Fruit fly (Drosophila melanogaster) whole organism, embryonic: ENCODE measurements around the gene CG43850.
A peak's percentile ranks its signal among the peaks of the same experiment; 100 is the strongest.

ENCODE experiments used
- BEAF-32 ChIP-seq: fragments of 200-800 bp; sonication (Bioruptor generic); optimal IDR thresholded peaks from 3 replicates; lab custom pipeline; 2017; ENCODE audit warnings: missing biosample characterization, missing genetic modification characterization, mild to moderate bottlenecking, moderate library complexity, missing genetic modification reagents
- Blimp-1 ChIP-seq: fragments of 200-800 bp; sonication (Bioruptor generic); optimal IDR thresholded peaks from 3 replicates; lab custom pipeline; 2018; ENCODE audit warnings: missing biosample characterization, missing genetic modification characterization, mild to moderate bottlenecking, moderate library complexity, missing genetic modification reagents
- C15 ChIP-seq: fragments of 200-800 bp; sonication (Bioruptor generic); IDR thresholded peaks from 3 replicates; pipeline ENCODE4 v1.3.6; 2022; ENCODE audit warnings: missing biosample characterization, missing genetic modification characterization
- CG10209 ChIP-seq: fragments of 200-800 bp; sonication (Bioruptor generic); optimal IDR thresholded peaks from 3 replicates; lab custom pipeline; 2017; ENCODE audit warnings: missing biosample characterization, mild to moderate bottlenecking, missing genetic modification characterization, missing genetic modification reagents
- CG10274 ChIP-seq: fragments of 200-800 bp; sonication (Bioruptor generic); optimal IDR thresholded peaks from 3 replicates; lab custom pipeline; 2017; ENCODE audit warnings: missing biosample characterization, mild to moderate bottlenecking, missing genetic modification characterization
- CG10543 ChIP-seq: fragments of 200-800 bp; sonication (Bioruptor generic); optimal IDR thresholded peaks from 3 replicates; lab custom pipeline; 2017; ENCODE audit warnings: missing biosample characterization, mild to moderate bottlenecking, missing genetic modification characterization, moderate library complexity
- CG10979 ChIP-seq: fragments of 200-800 bp; sonication (Bioruptor generic); optimal IDR thresholded peaks from 2 replicates; lab custom pipeline; 2018; ENCODE audit warnings: missing biosample characterization, mild to moderate bottlenecking, missing genetic modification characterization, moderate library complexity
- CG11504 ChIP-seq: fragments of 200-800 bp; sonication (Bioruptor generic); optimal IDR thresholded peaks from 3 replicates; lab custom pipeline; 2019; ENCODE audit warnings: missing biosample characterization, mild to moderate bottlenecking, missing genetic modification characterization, moderate library complexity
- CG12744 ChIP-seq: fragments of 200-800 bp; sonication (Bioruptor generic); optimal IDR thresholded peaks from 2 replicates; lab custom pipeline; 2016; ENCODE audit warnings: missing biosample characterization, missing genetic modification characterization
- CG1529 ChIP-seq: fragments of 200-800 bp; sonication (Bioruptor generic); optimal IDR thresholded peaks from 3 replicates; lab custom pipeline; 2018; ENCODE audit warnings: missing biosample characterization, missing genetic modification characterization
- CG16815 ChIP-seq: fragments of 200-800 bp; sonication (Bioruptor generic); optimal IDR thresholded peaks from 3 replicates; lab custom pipeline; 2017; ENCODE audit warnings: missing biosample characterization, mild to moderate bottlenecking, missing genetic modification characterization
- CG17361 ChIP-seq: fragments of 200-800 bp; sonication (Bioruptor generic); IDR thresholded peaks from 3 replicates; pipeline ENCODE4 v1.3.6; 2022; ENCODE audit warnings: missing biosample characterization, missing genetic modification characterization
- CG17802 ChIP-seq: fragments of 200-800 bp; sonication (Bioruptor generic); optimal IDR thresholded peaks from 2 replicates; lab custom pipeline; 2018; ENCODE audit warnings: missing biosample characterization, mild to moderate bottlenecking, missing genetic modification characterization, moderate library complexity
- CG18764 ChIP-seq: fragments of 200-800 bp; sonication (Bioruptor generic); optimal IDR thresholded peaks from 3 replicates; lab custom pipeline; 2016; ENCODE audit warnings: missing biosample characterization, missing genetic modification characterization
- CG31224 ChIP-seq: fragments of 200-800 bp; sonication (Bioruptor generic); IDR thresholded peaks from 2 replicates; pipeline ENCODE4 v1.3.6; 2022; ENCODE audit warnings: missing biosample characterization, missing genetic modification characterization
- CG31365 ChIP-seq: fragments of 200-800 bp; sonication (Bioruptor generic); optimal IDR thresholded peaks from 2 replicates; lab custom pipeline; 2018; ENCODE audit warnings: missing biosample characterization, mild to moderate bottlenecking, missing genetic modification characterization
- CG31441 ChIP-seq: fragments of 200-800 bp; sonication (Bioruptor generic); IDR thresholded peaks from 2 replicates; pipeline ENCODE4 v1.3.6; 2022; ENCODE audit warnings: missing biosample characterization, missing genetic modification characterization
- CG3281 ChIP-seq: fragments of 200-800 bp; sonication (Bioruptor generic); optimal IDR thresholded peaks from 3 replicates; lab custom pipeline; 2017; ENCODE audit warnings: missing biosample characterization, mild to moderate bottlenecking, missing genetic modification characterization
- CG42726 ChIP-seq: fragments of 200-800 bp; sonication (Bioruptor generic); IDR thresholded peaks from 2 replicates; pipeline ENCODE4 v1.3.6; 2022; ENCODE audit warnings: missing biosample characterization, missing genetic modification characterization; ENCODE audit not compliant: partially characterized antibody
- CG6683 ChIP-seq: fragments of 200-800 bp; sonication (Bioruptor generic); optimal IDR thresholded peaks from 2 replicates; lab custom pipeline; 2017; ENCODE audit warnings: missing biosample characterization, mild to moderate bottlenecking, missing genetic modification characterization, missing genetic modification reagents
- CG8359 ChIP-seq: fragments of 200-800 bp; sonication (Bioruptor generic); optimal IDR thresholded peaks from 2 replicates; lab custom pipeline; 2017; ENCODE audit warnings: missing biosample characterization, mild to moderate bottlenecking, missing genetic modification characterization, borderline replicate concordance
- H2.0 ChIP-seq: fragments of 200-800 bp; sonication (Bioruptor generic); IDR thresholded peaks from 2 replicates; pipeline ENCODE4 v1.3.6; 2022; ENCODE audit warnings: missing biosample characterization, missing genetic modification characterization
- Lim3 ChIP-seq: fragments of 200-800 bp; sonication (Bioruptor generic); IDR thresholded peaks from 2 replicates; pipeline ENCODE4 v1.3.6; 2022; ENCODE audit warnings: missing biosample characterization, missing genetic modification characterization
- Nf-YC ChIP-seq: fragments of 200-800 bp; optimal IDR thresholded peaks from 3 replicates; lab custom pipeline; 2019; ENCODE audit warnings: missing biosample characterization, mild to moderate bottlenecking, missing genetic modification characterization, moderate library complexity
- Pdp1 ChIP-seq, 2 experiments: fragments of 200-800 bp; sonication (Bioruptor generic); optimal IDR thresholded peaks; 3 replicates each; lab custom pipeline; 2016; ENCODE audit warnings: missing biosample characterization in 2 of 2, missing genetic modification characterization in 2 of 2, mild to moderate bottlenecking in 1 of 2, moderate library complexity in 1 of 2
- Side ChIP-seq: fragments of 200-800 bp; sonication (Bioruptor generic); optimal IDR thresholded peaks from 2 replicates; lab custom pipeline; 2016; ENCODE audit warnings: missing biosample characterization, missing genetic modification characterization
- Ssrp ChIP-seq: fragments of 200-800 bp; sonication (Bioruptor generic); optimal IDR thresholded peaks from 2 replicates; lab custom pipeline; 2018; ENCODE audit warnings: missing biosample characterization, mild to moderate bottlenecking, missing genetic modification characterization, moderate library complexity
- bab2 ChIP-seq: fragments of 200-800 bp; sonication (Bioruptor generic); optimal IDR thresholded peaks from 2 replicates; lab custom pipeline; 2016; ENCODE audit warnings: missing biosample characterization, missing genetic modification characterization
- bigmax ChIP-seq: fragments of 200-800 bp; sonication (Bioruptor generic); optimal IDR thresholded peaks from 2 replicates; lab custom pipeline; 2018; ENCODE audit warnings: missing biosample characterization, mild to moderate bottlenecking, missing genetic modification characterization
- bowl ChIP-seq: fragments of 200-800 bp; sonication (Bioruptor generic); IDR thresholded peaks from 2 replicates; pipeline ENCODE4 v1.3.6; 2022; ENCODE audit warnings: missing biosample characterization, missing genetic modification characterization
- bsh ChIP-seq, 2 experiments: fragments of 200-800 bp; sonication (Bioruptor generic); optimal IDR thresholded peaks; 2 replicates each; lab custom pipeline; 2017 to 2018; ENCODE audit warnings: mild to moderate bottlenecking in 2 of 2, missing biosample characterization in 2 of 2, missing genetic modification characterization in 2 of 2, moderate library complexity in 1 of 2
- da ChIP-seq: fragments of 200-800 bp; sonication (Bioruptor generic); optimal IDR thresholded peaks from 2 replicates; lab custom pipeline; 2016; ENCODE audit warnings: missing biosample characterization, missing genetic modification characterization
- ftz-f1 ChIP-seq: fragments of 200-800 bp; sonication (Bioruptor generic); optimal IDR thresholded peaks from 2 replicates; lab custom pipeline; 2016; ENCODE audit warnings: missing biosample characterization, missing genetic modification characterization
- fu2 ChIP-seq: fragments of 200-800 bp; sonication (Bioruptor generic); optimal IDR thresholded peaks from 2 replicates; lab custom pipeline; 2016; ENCODE audit warnings: missing biosample characterization, missing genetic modification characterization
- grau ChIP-seq: fragments of 200-800 bp; optimal IDR thresholded peaks from 3 replicates; lab custom pipeline; 2019; ENCODE audit warnings: missing biosample characterization, mild to moderate bottlenecking, missing genetic modification characterization, moderate library complexity
- hbn ChIP-seq: fragments of 200-800 bp; sonication (Bioruptor generic); IDR thresholded peaks from 2 replicates; pipeline ENCODE4 v1.3.6; 2022; ENCODE audit warnings: missing biosample characterization, missing genetic modification characterization; ENCODE audit not compliant: partially characterized antibody
- her ChIP-seq: fragments of 200-800 bp; sonication (Bioruptor generic); optimal IDR thresholded peaks from 2 replicates; lab custom pipeline; 2016; ENCODE audit warnings: missing biosample characterization, missing genetic modification characterization
- lola ChIP-seq, 3 experiments: fragments of >200 bp in 2 of 3; fragments of 200-800 bp in 1 of 3; sonication (Bioruptor generic) in 1 of 3; optimal IDR thresholded peaks; 2 replicates each; lab custom pipeline; 2017 to 2019; ENCODE audit warnings: missing biosample characterization in 3 of 3, missing genetic modification characterization in 3 of 3, mild to moderate bottlenecking in 1 of 3, moderate library complexity in 1 of 3
- maf-S ChIP-seq: fragments of 200-800 bp; sonication (Bioruptor generic); optimal IDR thresholded peaks from 2 replicates; lab custom pipeline; 2016; ENCODE audit warnings: missing biosample characterization, missing genetic modification characterization
- mam ChIP-seq: fragments of 200-800 bp; sonication (Bioruptor generic); optimal IDR thresholded peaks from 3 replicates; lab custom pipeline; 2016; ENCODE audit warnings: missing biosample characterization, missing genetic modification characterization
- pan ChIP-seq, 4 experiments: fragments of >200 bp in 3 of 4; fragments of 200-800 bp in 1 of 4; sonication (Bioruptor generic) in 1 of 4; optimal IDR thresholded peaks in 3 of 4; IDR thresholded peaks in 1 of 4; 2 replicates each; pipeline versions ENCODE4 v1.3.6 to Lab custom; 2017 to 2022; ENCODE audit warnings: missing biosample characterization in 2 of 4, missing genetic modification characterization in 2 of 4, mixed read lengths in 1 of 4
- pho ChIP-seq: fragments of 200-800 bp; sonication (Bioruptor generic); optimal IDR thresholded peaks from 2 replicates; lab custom pipeline; 2016; ENCODE audit warnings: missing biosample characterization, missing genetic modification characterization
- pzg ChIP-seq: fragments of 200-800 bp; sonication (Bioruptor generic); optimal IDR thresholded peaks from 3 replicates; lab custom pipeline; 2018; ENCODE audit warnings: missing biosample characterization, mild to moderate bottlenecking, missing genetic modification characterization, moderate library complexity
- salm ChIP-seq: fragments of 200-800 bp; sonication (Bioruptor generic); optimal IDR thresholded peaks from 2 replicates; lab custom pipeline; 2018; ENCODE audit warnings: missing biosample characterization, mild to moderate bottlenecking, missing genetic modification characterization
- sd ChIP-seq: fragments of 200-800 bp; sonication (Bioruptor generic); optimal IDR thresholded peaks from 3 replicates; lab custom pipeline; 2018; ENCODE audit warnings: missing biosample characterization, mild to moderate bottlenecking, missing genetic modification characterization, moderate library complexity
- sisA ChIP-seq: fragments of 200-800 bp; sonication (Bioruptor generic); IDR thresholded peaks from 2 replicates; pipeline ENCODE4 v1.3.6; 2022; ENCODE audit warnings: missing biosample characterization, missing genetic modification characterization
- trh ChIP-seq: fragments of 200-800 bp; sonication (Bioruptor generic); optimal IDR thresholded peaks from 2 replicates; lab custom pipeline; 2016; ENCODE audit warnings: missing biosample characterization, missing genetic modification characterization
- zfh1 ChIP-seq: fragments of 200-800 bp; sonication (Bioruptor generic); IDR thresholded peaks from 3 replicates; pipeline ENCODE4 v1.3.6; 2022; ENCODE audit warnings: missing biosample characterization, missing genetic modification characterization

The CG43850 gene

DNA sequence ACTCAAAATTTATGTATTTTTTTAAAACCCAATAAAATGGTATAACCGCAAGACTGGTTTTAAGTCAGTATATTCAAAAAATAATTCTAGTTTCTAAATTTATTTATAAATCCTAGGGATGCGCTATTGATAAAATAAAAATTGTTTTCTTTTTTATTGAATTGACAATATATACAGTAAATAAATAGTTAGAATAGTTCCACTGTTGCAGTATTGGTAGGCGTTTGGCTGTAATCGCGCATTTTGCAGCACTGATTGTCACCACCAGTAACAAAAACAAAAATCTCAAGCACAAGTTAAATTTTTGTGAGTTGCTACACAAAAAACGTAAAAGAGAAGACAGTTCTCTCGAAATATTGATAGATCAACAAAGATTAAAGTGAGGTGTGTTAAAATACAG is 46.3 kb upstream of the CG43850 start, which contains the start of gene CG31855 (continued):
- TF ChIP-seq CG31441: peak; percentile 78
- TF ChIP-seq CG8359 (GFP tag; lab: Kevin White, UChicago): no peak
- 0 out of 3 replicates have a peak, but pooled peaks have one; percentile 53 for TF ChIP-seq C15 (GFP tag; lab: Robert Waterston, UW)
- TF ChIP-seq bab2 (GFP tag; lab: Kevin White, UChicago): peak; percentile 60
- peak; percentile 39 for TF ChIP-seq trh (GFP tag; lab: Kevin White, UChicago)
- peak; percentile 73; the same call in 2 of the 3 replicates for TF ChIP-seq CG17361 (GFP tag; lab: Robert Waterston, UW)
- TF ChIP-seq CG10979 (tag; lab: Kevin White, UChicago): peak; percentile 70
- TF ChIP-seq sd (tag; lab: Kevin White, UChicago): peak; percentile 53
- TF ChIP-seq ftz-f1 (GFP tag; lab: Kevin White, UChicago): no peak
- TF ChIP-seq Ssrp (tag; lab: Kevin White, UChicago): peak; percentile 63
- TF ChIP-seq pzg (GFP tag; lab: Kevin White, UChicago): peak; percentile 63
- peak; percentile 88 for TF ChIP-seq zfh1 (GFP tag; lab: Robert Waterston, UW)
- TF ChIP-seq salm (tag; lab: Kevin White, UChicago): peak; percentile 36
- peak; percentile 76 for TF ChIP-seq maf-S (GFP tag; lab: Kevin White, UChicago)
- no peak for TF ChIP-seq bigmax (GFP tag; lab: Kevin White, UChicago)
- peak; percentile 52; the same call in 1 of the 2 replicates for TF ChIP-seq CG31224 (GFP tag; lab: Robert Waterston, UW)
- TF ChIP-seq sisA (GFP tag; lab: Robert Waterston, UW): peak; percentile 82
- peak; percentile 80 for TF ChIP-seq CG11504 (tag; lab: Kevin White, UChicago)
- peak; percentile 78 for TF ChIP-seq H2.0 (GFP tag; lab: Robert Waterston, UW)
- no peak for TF ChIP-seq hbn (GFP tag; lab: Robert Waterston, UW)
- no peak for TF ChIP-seq bowl (GFP tag; lab: Robert Waterston, UW)
- peak; percentile 83 for TF ChIP-seq mam
- peak; percentile 71 to 79 for TF ChIP-seq Pdp1 (GFP tag; optimal IDR thresholded peaks at IDR 0.05; lab: Kevin White, UChicago)
- TF ChIP-seq CG6683: peak; percentile 52
- TF ChIP-seq CG31365 (tag; lab: Kevin White, UChicago): peak; percentile 17
- peak; percentile 71 for TF ChIP-seq Blimp-1 (GFP tag; lab: Kevin White, UChicago)
- peak; percentile 74 for TF ChIP-seq pho (GFP tag; lab: Kevin White, UChicago)

dm6 chr2L:13370762-13371161 is 44.5 kb upstream of the CG43850 start, which contains the start of gene ND-B22:
Gene ND-B22 (minus strand): TSS chr2L:13371110.
- TF ChIP-seq CG18764 (no peak), Nf-YC (tag; lab: Kevin White, UChicago) (peak; percentile 47), BEAF-32 (GFP tag; lab: Kevin White, UChicago) (peak; percentile 25), bsh (GFP tag; optimal IDR thresholded peaks at IDR 0.05; lab: Kevin White, UChicago) (peak in 1 of 2 experiments; percentile 26), lola (GFP tag; optimal IDR thresholded peaks at IDR 0.05; lab: Kevin White, UChicago) (no peak), grau (peak; percentile 43), fu2 (peak; percentile 25), CG8359 (GFP tag; lab: Kevin White, UChicago) (no peak), CG42726 (GFP tag; lab: Robert Waterston, UW) (no peak), CG17802 (tag; lab: Kevin White, UChicago) (peak; percentile 32), CG1529 (no peak), H2.0 (GFP tag; lab: Robert Waterston, UW) (peak; percentile 50), CG12744 (GFP tag; lab: Kevin White, UChicago) (no peak), da (GFP tag; lab: Kevin White, UChicago) (no peak), CG10543 (GFP tag; lab: Kevin White, UChicago) (peak; percentile 38), pan (optimal IDR thresholded peaks at IDR 0.05; lab: Kevin White, UChicago) (no peak), pan (GFP tag; optimal IDR thresholded peaks at IDR 0.05 in 1 of 2, IDR thresholded peaks at IDR 0.05 in 1 of 2) (no peak), CG10274 (no peak), CG3281 (GFP tag; lab: Kevin White, UChicago) (peak; percentile 56), her (GFP tag; lab: Kevin White, UChicago) (no peak), CG16815 (GFP tag; lab: Kevin White, UChicago) (no peak), Lim3 (GFP tag; lab: Robert Waterston, UW) (no peak), Side (GFP tag; lab: Kevin White, UChicago) (no peak), CG10209 (GFP tag; lab: Kevin White, UChicago) (peak; percentile 33)
